Worm (Caenorhabditis elegans): ENCODE results near the gene dhhc-4.

dhhc-4 gene

DNA sequence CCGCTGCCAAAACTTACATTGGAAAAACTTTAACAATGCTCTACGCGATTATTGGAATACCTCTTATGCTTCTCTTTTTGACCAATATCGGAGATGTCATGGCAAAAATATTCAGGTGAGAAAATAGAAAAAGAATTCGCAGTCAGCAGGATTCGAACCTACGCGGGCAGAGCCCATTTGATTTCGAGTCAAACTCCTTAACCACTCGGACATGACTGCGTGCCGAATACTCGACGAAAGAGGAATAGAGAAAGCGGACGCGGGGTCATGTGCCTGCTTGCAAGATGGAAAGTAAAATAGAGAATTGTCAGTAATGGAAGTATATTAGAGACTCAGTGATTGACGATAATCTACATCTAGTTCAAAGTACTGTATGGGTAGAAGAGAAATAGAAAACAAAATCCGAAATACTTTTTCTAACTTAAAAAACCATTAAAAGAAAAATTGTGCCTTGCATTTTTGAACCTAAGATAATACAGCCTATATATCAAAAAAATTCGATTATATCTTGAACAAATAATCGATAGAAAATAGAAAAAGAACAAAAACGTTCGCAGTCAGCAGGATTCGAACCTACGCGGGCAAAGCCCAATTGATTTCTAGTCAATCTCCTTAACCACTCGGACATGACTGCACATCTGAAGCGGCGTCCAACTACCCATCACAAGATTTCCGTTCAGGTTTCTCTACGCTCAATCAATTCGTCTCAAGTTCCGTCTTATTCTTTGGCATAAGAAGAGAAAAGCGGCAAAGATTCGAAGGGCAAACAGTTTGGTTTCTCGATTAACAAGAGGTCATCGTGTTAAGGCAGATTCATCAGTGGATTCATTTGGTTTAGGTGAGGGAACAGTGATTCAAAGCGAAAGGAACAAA is 5.9 kb downstream of the dhhc-4 start (continued):
- TF ChIP-seq grh-1 (GFP tag; IDR thresholded peaks at IDR 0.05) = no peak
- TF ChIP-seq zip-4 (GFP tag; optimal IDR thresholded peaks at IDR 0.05) = no peak
- TF ChIP-seq lir-3 (tag; optimal IDR thresholded peaks at IDR 0.05; ENCODE audit: poor library complexity) = peak; percentile 48
- no peak for TF ChIP-seq vab-15 (tag; optimal IDR thresholded peaks at IDR 0.05)
- no peak for TF ChIP-seq unc-98 (GFP tag; IDR thresholded peaks at IDR 0.05)
- TF ChIP-seq ztf-11 (tag; optimal IDR thresholded peaks at IDR 0.05) = peak in 1 of 2 experiments; percentile 61
- no peak for TF ChIP-seq alr-1 (tag; optimal IDR thresholded peaks at IDR 0.05; ENCODE audit: borderline replicate concordance)
- TF ChIP-seq nhr-76 (tag; optimal IDR thresholded peaks at IDR 0.05) = no peak
- TF ChIP-seq lin-13 (GFP tag; optimal IDR thresholded peaks at IDR 0.05) = peak; percentile 49
- TF ChIP-seq lin-35 (GFP tag; optimal IDR thresholded peaks at IDR 0.05) = peak; percentile 44 to 67
- peak; percentile 47 to 53 for TF ChIP-seq efl-1 (optimal IDR thresholded peaks at IDR 0.05)
- peak; percentile 22 to 85 for TF ChIP-seq efl-1 (GFP tag; optimal IDR thresholded peaks at IDR 0.05 in 1 of 2)
- TF ChIP-seq sptf-1 (tag; optimal IDR thresholded peaks at IDR 0.05) = no peak
- TF ChIP-seq ceh-63 (GFP tag; optimal IDR thresholded peaks at IDR 0.05) = no peak
- TF ChIP-seq ces-1 (GFP tag; optimal IDR thresholded peaks at IDR 0.05) = no peak
- no peak for TF ChIP-seq ztf-4 (tag; optimal IDR thresholded peaks at IDR 0.05)
- TF ChIP-seq nhr-237 (tag; optimal IDR thresholded peaks at IDR 0.05) = no peak
- TF ChIP-seq blmp-1 (tag; optimal IDR thresholded peaks at IDR 0.05) = peak; percentile 12
- peak; percentile 36 for TF ChIP-seq fos-1 (tag; optimal IDR thresholded peaks at IDR 0.05)
- peak; percentile 77 for TF ChIP-seq nhr-47 (tag; optimal IDR thresholded peaks at IDR 0.05)
- no peak for TF ChIP-seq C04F5.9 (tag; optimal IDR thresholded peaks at IDR 0.05)
- no peak for TF ChIP-seq ceh-88 (GFP tag; IDR thresholded peaks at IDR 0.05)
- no peak for TF ChIP-seq pag-3 (tag; optimal IDR thresholded peaks at IDR 0.05; ENCODE audit: borderline replicate concordance, insufficient read depth)
- peak; percentile 54 for TF ChIP-seq lin-14 (GFP tag; optimal IDR thresholded peaks at IDR 0.05)
- no peak for TF ChIP-seq sup-37 (GFP tag; optimal IDR thresholded peaks at IDR 0.05)
- TF ChIP-seq mef-2 (tag; optimal IDR thresholded peaks at IDR 0.05) = no peak
- no peak for TF ChIP-seq nhr-28 (tag; optimal IDR thresholded peaks at IDR 0.05)
- no peak for TF ChIP-seq C34B4.2 (tag; optimal IDR thresholded peaks at IDR 0.05)
- peak in 1 of 2 experiments; percentile 75 for TF ChIP-seq mdl-1 (tag; optimal IDR thresholded peaks at IDR 0.05)
- peak; percentile 41 for TF ChIP-seq ceh-90 (tag; optimal IDR thresholded peaks at IDR 0.05)
- peak; percentile 42 to 58 (median 53) for TF ChIP-seq ceh-82 (tag; optimal IDR thresholded peaks at IDR 0.05)
- TF ChIP-seq pqm-1 (tag; optimal IDR thresholded peaks at IDR 0.05) = no peak
- no peak for TF ChIP-seq F16B12.6 (tag; optimal IDR thresholded peaks at IDR 0.05)
- TF ChIP-seq unc-130 (tag; optimal IDR thresholded peaks at IDR 0.05) = peak; percentile 45
- TF ChIP-seq efl-3 (GFP tag; optimal IDR thresholded peaks at IDR 0.05) = no peak
- TF ChIP-seq ceh-8 (GFP tag; optimal IDR thresholded peaks at IDR 0.05) = peak; percentile 23
- no peak for TF ChIP-seq fkh-4 (tag; optimal IDR thresholded peaks at IDR 0.05; ENCODE audit: borderline replicate concordance)
- no peak for TF ChIP-seq hlh-4 (tag; optimal IDR thresholded peaks at IDR 0.05)
- TF ChIP-seq dpl-1 (GFP tag; optimal IDR thresholded peaks at IDR 0.05) = peak; percentile 23 to 47 (median 36)
- no peak for TF ChIP-seq ama-1 (optimal IDR thresholded peaks at IDR 0.05)
- TF ChIP-seq nhr-11 (tag; optimal IDR thresholded peaks at IDR 0.05) = peak; percentile 8
- no peak for TF ChIP-seq hlh-17 (GFP tag; optimal IDR thresholded peaks at IDR 0.05; ENCODE audit: borderline replicate concordance)
- peak; percentile 63 for TF ChIP-seq nhr-90 (tag; optimal IDR thresholded peaks at IDR 0.05; ENCODE audit: poor library complexity)
- peak; percentile 79 for TF ChIP-seq rnt-1 (tag; optimal IDR thresholded peaks at IDR 0.05)
- TF ChIP-seq unc-62 (GFP tag; optimal IDR thresholded peaks at IDR 0.05) = no peak
- TF ChIP-seq lin-15B (tag; optimal IDR thresholded peaks at IDR 0.05) = no peak
- TF ChIP-seq snpc-4 (tag; optimal IDR thresholded peaks at IDR 0.05) = no peak
- no peak for TF ChIP-seq lin-39 (tag; optimal IDR thresholded peaks at IDR 0.05)
- TF ChIP-seq nhr-20 (tag; optimal IDR thresholded peaks at IDR 0.05) = peak; percentile 53
- peak; percentile 46 for TF ChIP-seq irx-1 (tag; optimal IDR thresholded peaks at IDR 0.05)
- TF ChIP-seq fkh-8 (tag; optimal IDR thresholded peaks at IDR 0.05) = peak; percentile 49

Measured in whole organism, L1 larva.